Worm (Caenorhabditis elegans) whole organism, L2 larva: ENCODE data around the gene F41E6.17.

Experiments used
- elt-1 ChIP-seq: fragments of 150-350 bp; optimal IDR thresholded peaks from 2 replicates; lab custom pipeline; 2014; ENCODE audit warnings: missing biosample characterization, missing genetic modification characterization
- skn-1 ChIP-seq: sonication (generic microtip); optimal IDR thresholded peaks from 2 replicates; lab custom pipeline; 2017; ENCODE audit warnings: missing biosample characterization, missing genetic modification characterization

- no peak for TF ChIP-seq skn-1 (tag; lab: Kevin White, UChicago)
- no peak for TF ChIP-seq elt-1 (tag; lab: Kevin White, UChicago)
These were observed 13.0 kb downstream of the F41E6.17 start, which contains the start of gene grl-12 for ce11 chrV:8636907-8637306.
